Worm (Caenorhabditis elegans) whole organism, L4/young adult: Measurements from ENCODE around the gene Y32B12B.4.

ENCODE experiments used
- dao-5 ChIP-seq: sonication (generic microtip); optimal IDR thresholded peaks from 2 replicates; lab custom pipeline; 2016; ENCODE audit warnings: missing genotype, missing genetic modification characterization, moderate library complexity, missing compliant biosample characterization
- him-1 ChIP-seq: sonication (generic microtip); optimal IDR thresholded peaks from 2 replicates; lab custom pipeline; 2016; ENCODE audit warnings: missing genotype, missing genetic modification reagents, missing genetic modification characterization, missing compliant biosample characterization

- TF ChIP-seq him-1 (no peak), dao-5 (tag; lab: Kevin White, UChicago) (no peak)
Measured at ce11 chrV:16581061-16581460, 27.9 kb downstream of the Y32B12B.4 start.
